Worm (Caenorhabditis elegans) whole organism, L3 larva: ENCODE data around the gene Y17G7B.3.
A peak's percentile ranks its signal among the peaks of the same experiment; 100 is the strongest.

ENCODE experiments used
- aly-2 ChIP-seq: fragments of 150-350 bp; optimal IDR thresholded peaks from 2 replicates; lab custom pipeline; 2014; ENCODE audit warnings: missing biosample characterization, missing genetic modification characterization
- ama-1 ChIP-seq: fragments of 150-350 bp; optimal IDR thresholded peaks from 2 replicates; lab custom pipeline; 2018
- elt-2 ChIP-seq: sonication (generic microtip); optimal IDR thresholded peaks from 2 replicates; lab custom pipeline; 2016; ENCODE audit warnings: missing genetic modification reagents, mild to moderate bottlenecking, missing genetic modification characterization, missing compliant biosample characterization
- nhr-12 ChIP-seq: fragments of 150-350 bp; optimal IDR thresholded peaks from 2 replicates; lab custom pipeline; 2014; ENCODE audit warnings: missing biosample characterization, missing genetic modification characterization
- pha-4 ChIP-seq: fragments of 150-350 bp; optimal IDR thresholded peaks from 2 replicates; lab custom pipeline; 2014; ENCODE audit warnings: missing biosample characterization, missing genetic modification reagents, missing genetic modification characterization
- unc-62 ChIP-seq: fragments of 150-350 bp; sonication (generic microtip); optimal IDR thresholded peaks from 4 replicates; lab custom pipeline; 2014; ENCODE audit warnings: missing biosample characterization, missing genetic modification reagents, missing genetic modification characterization
- ztf-11 ChIP-seq: fragments of 150-350 bp; optimal IDR thresholded peaks from 2 replicates; lab custom pipeline; 2014; ENCODE audit warnings: missing biosample characterization, missing genetic modification characterization

- peak; percentile 49 for TF ChIP-seq elt-2 (tag; lab: Kevin White, UChicago)
- TF ChIP-seq ama-1 (lab: Kevin White, UChicago) = peak; percentile 77
- no peak for TF ChIP-seq ztf-11 (tag; lab: Kevin White, UChicago)
- peak; percentile 34 for TF ChIP-seq aly-2 (tag; lab: Kevin White, UChicago)
- TF ChIP-seq pha-4 (tag; lab: Kevin White, UChicago) = peak; percentile 34
- no peak for TF ChIP-seq nhr-12 (tag; lab: Kevin White, UChicago)
- no peak for TF ChIP-seq unc-62 (GFP tag; lab: Kevin White, UChicago)
These were observed 14.5 kb upstream of the Y17G7B.3 start for ce11 chrII:11974048-11974995.
